Worm (Caenorhabditis elegans) whole organism, young adult: Measurements from ENCODE around the gene txdc-17.
A peak's percentile ranks its signal among the peaks of the same experiment; 100 is the strongest.

ENCODE experiments used
- B0035.1 ChIP-seq: sonication (generic microtip); optimal IDR thresholded peaks from 2 replicates; lab custom pipeline; 2016; ENCODE audit warnings: missing genetic modification characterization, mild to moderate bottlenecking, missing compliant biosample characterization, missing genotype, missing genetic modification reagents
- C06A6.2 ChIP-seq: fragments of 200-800 bp; sonication (Bioruptor generic); conservative IDR thresholded peaks from 2 replicates; pipeline ENCODE4 v1.3.6; 2022; ENCODE audit warnings: missing genetic modification characterization, missing compliant biosample characterization
- F10E7.11 ChIP-seq: sonication (generic microtip); optimal IDR thresholded peaks from 2 replicates; lab custom pipeline; 2017; ENCODE audit warnings: mild to moderate bottlenecking, missing genetic modification characterization, moderate library complexity, missing compliant biosample characterization
- F23B12.7 ChIP-seq: sonication (generic microtip); optimal IDR thresholded peaks from 2 replicates; lab custom pipeline; 2017; ENCODE audit warnings: missing genetic modification characterization, mild to moderate bottlenecking, missing compliant biosample characterization, antibody characterized with exemption, moderate library complexity; ENCODE audit not compliant: insufficient read depth
- F49E8.2 ChIP-seq: sonication (generic microtip); optimal IDR thresholded peaks from 3 replicates; lab custom pipeline; 2017; ENCODE audit warnings: missing genetic modification characterization, mild to moderate bottlenecking, missing compliant biosample characterization, antibody characterized with exemption, moderate library complexity; ENCODE audit not compliant: insufficient read depth
- F52B5.7 ChIP-seq: sonication (generic microtip); optimal IDR thresholded peaks from 2 replicates; lab custom pipeline; 2016; ENCODE audit warnings: mild to moderate bottlenecking, missing genetic modification characterization, missing compliant biosample characterization
- F57A8.1 ChIP-seq: fragments of 200-800 bp; sonication (Bioruptor generic); optimal IDR thresholded peaks from 2 replicates; lab custom pipeline; 2018; ENCODE audit warnings: mild to moderate bottlenecking, missing genetic modification characterization, moderate library complexity, missing compliant biosample characterization
- F57C9.4 ChIP-seq: sonication (generic microtip); optimal IDR thresholded peaks from 2 replicates; lab custom pipeline; 2017; ENCODE audit warnings: mild to moderate bottlenecking, missing genetic modification characterization, missing compliant biosample characterization
- Y67H2A.10 ChIP-seq: fragments of 200-800 bp; sonication (Bioruptor generic); conservative IDR thresholded peaks from 2 replicates; pipeline ENCODE4 v1.3.6; 2022; ENCODE audit warnings: missing genetic modification reagents, missing genetic modification characterization, missing compliant biosample characterization
- Y95B8A.8 ChIP-seq: fragments of 200-800 bp; sonication (Bioruptor generic); IDR thresholded peaks from 2 replicates; pipeline ENCODE4 v1.3.6; 2022; ENCODE audit warnings: missing genetic modification reagents, missing genetic modification characterization, missing compliant biosample characterization
- ZK185.1 ChIP-seq: sonication (generic microtip); optimal IDR thresholded peaks from 2 replicates; lab custom pipeline; 2016; ENCODE audit warnings: mild to moderate bottlenecking, missing genetic modification characterization, missing compliant biosample characterization; ENCODE audit not compliant: poor library complexity, severe bottlenecking
- aptf-2 ChIP-seq: fragments of 200-800 bp; sonication (Bioruptor generic); conservative IDR thresholded peaks from 2 replicates; pipeline ENCODE4 v1.3.6; 2022; ENCODE audit warnings: missing genetic modification reagents, missing genetic modification characterization, missing compliant biosample characterization
- attf-5 ChIP-seq: fragments of 200-800 bp; sonication (Bioruptor generic); optimal IDR thresholded peaks from 2 replicates; lab custom pipeline; 2018; ENCODE audit warnings: mild to moderate bottlenecking, missing genetic modification characterization, missing compliant biosample characterization
- bed-1 ChIP-seq: fragments of 200-800 bp; sonication (Bioruptor generic); IDR thresholded peaks from 2 replicates; pipeline ENCODE4 v1.3.6; 2022; ENCODE audit warnings: missing genetic modification reagents, missing genetic modification characterization, missing compliant biosample characterization
- ccch-3 ChIP-seq: fragments of 200-800 bp; sonication (Bioruptor generic); optimal IDR thresholded peaks from 2 replicates; lab custom pipeline; 2018; ENCODE audit warnings: mild to moderate bottlenecking, missing genetic modification characterization, missing compliant biosample characterization
- ceh-40 ChIP-seq: fragments of 200-800 bp; sonication (Bioruptor generic); IDR thresholded peaks from 2 replicates; pipeline ENCODE4 v1.3.6; 2022; ENCODE audit warnings: missing genetic modification characterization, missing compliant biosample characterization
- ceh-58 ChIP-seq: fragments of 200-800 bp; sonication (Bioruptor generic); IDR thresholded peaks from 2 replicates; pipeline ENCODE4 v1.3.6; 2022; ENCODE audit warnings: missing genetic modification characterization, missing compliant biosample characterization
- ceh-91 ChIP-seq: fragments of 200-800 bp; sonication (Bioruptor generic); IDR thresholded peaks from 2 replicates; pipeline ENCODE4 v1.3.6; 2022; ENCODE audit warnings: missing genetic modification reagents, missing genetic modification characterization, missing compliant biosample characterization
- efl-1 ChIP-seq: fragments of 150-350 bp; optimal IDR thresholded peaks from 2 replicates; lab custom pipeline; 2014; ENCODE audit warnings: missing biosample characterization, missing genetic modification reagents, missing genetic modification characterization
- ekl-4 ChIP-seq: fragments of 200-800 bp; sonication (Bioruptor generic); IDR thresholded peaks from 2 replicates; pipeline ENCODE4 v1.3.6; 2022; ENCODE audit warnings: missing genetic modification reagents, missing genetic modification characterization, missing compliant biosample characterization
- fkh-3 ChIP-seq: sonication (generic microtip); optimal IDR thresholded peaks from 2 replicates; lab custom pipeline; 2016; ENCODE audit warnings: mild to moderate bottlenecking, missing genetic modification characterization, missing compliant biosample characterization
- him-1 ChIP-seq: sonication (generic microtip); optimal IDR thresholded peaks from 2 replicates; lab custom pipeline; 2016; ENCODE audit warnings: missing genotype, missing genetic modification reagents, missing genetic modification characterization, missing compliant biosample characterization
- hlh-12 ChIP-seq: sonication (generic microtip); optimal IDR thresholded peaks from 2 replicates; lab custom pipeline; 2016; ENCODE audit warnings: missing genetic modification characterization, missing compliant biosample characterization
- hmg-20 ChIP-seq: fragments of 200-800 bp; sonication (Bioruptor generic); IDR thresholded peaks from 2 replicates; pipeline ENCODE4 v1.3.6; 2022; ENCODE audit warnings: missing genetic modification reagents, missing genetic modification characterization, missing compliant biosample characterization
- let-607 ChIP-seq, 2 experiments: fragments of 200-800 bp in 1 of 2; sonication (Bioruptor generic) in 1 of 2; sonication (generic microtip) in 1 of 2; optimal IDR thresholded peaks; 2 replicates each; lab custom pipeline; 2016 to 2018; ENCODE audit warnings: mild to moderate bottlenecking in 2 of 2, missing compliant biosample characterization in 2 of 2, missing genetic modification characterization in 2 of 2, moderate library complexity in 2 of 2, missing genotype in 1 of 2
- lir-1 ChIP-seq: fragments of 200-800 bp; sonication (Bioruptor generic); conservative IDR thresholded peaks from 2 replicates; pipeline ENCODE4 v1.3.6; 2022; ENCODE audit warnings: missing genetic modification reagents, missing genetic modification characterization, missing compliant biosample characterization
- madf-3 ChIP-seq: fragments of 200-800 bp; sonication (Bioruptor generic); IDR thresholded peaks from 2 replicates; pipeline ENCODE4 v1.3.6; 2022; ENCODE audit warnings: missing genetic modification reagents, missing genetic modification characterization, missing compliant biosample characterization
- madf-6 ChIP-seq: fragments of 200-800 bp; sonication (Bioruptor generic); IDR thresholded peaks from 2 replicates; pipeline ENCODE4 v1.3.6; 2022; ENCODE audit warnings: missing genetic modification reagents, missing genetic modification characterization, missing compliant biosample characterization
- madf-8 ChIP-seq: fragments of 200-800 bp; sonication (Bioruptor generic); conservative IDR thresholded peaks from 2 replicates; pipeline ENCODE4 v1.3.6; 2022; ENCODE audit warnings: missing genetic modification reagents, missing genetic modification characterization, missing compliant biosample characterization
- mel-28 ChIP-seq: sonication (generic microtip); optimal IDR thresholded peaks from 2 replicates; lab custom pipeline; 2016; ENCODE audit warnings: borderline replicate concordance, mild to moderate bottlenecking, missing genetic modification characterization, missing compliant biosample characterization
- nhr-90 ChIP-seq: sonication (generic microtip); optimal IDR thresholded peaks from 2 replicates; lab custom pipeline; 2016; ENCODE audit warnings: missing genotype, mild to moderate bottlenecking, missing genetic modification characterization, missing compliant biosample characterization
- snpc-1.1 ChIP-seq: sonication (generic microtip); optimal IDR thresholded peaks from 2 replicates; lab custom pipeline; 2017; ENCODE audit warnings: missing genetic modification characterization, mild to moderate bottlenecking, missing compliant biosample characterization, antibody characterized with exemption, moderate library complexity, missing genotype, missing genetic modification reagents; ENCODE audit not compliant: insufficient read depth
- snpc-1.3 ChIP-seq: sonication (generic microtip); optimal IDR thresholded peaks from 2 replicates; lab custom pipeline; 2017; ENCODE audit warnings: missing genetic modification characterization, mild to moderate bottlenecking, missing compliant biosample characterization, antibody characterized with exemption, moderate library complexity, missing genotype, missing genetic modification reagents; ENCODE audit not compliant: insufficient read depth
- snpc-3.4 ChIP-seq: sonication (generic microtip); optimal IDR thresholded peaks from 2 replicates; lab custom pipeline; 2017; ENCODE audit warnings: missing genetic modification characterization, mild to moderate bottlenecking, missing compliant biosample characterization, antibody characterized with exemption, moderate library complexity, missing genotype, missing genetic modification reagents
- sptf-2 ChIP-seq: fragments of 200-800 bp; sonication (Bioruptor generic); optimal IDR thresholded peaks from 2 replicates; lab custom pipeline; 2018; ENCODE audit warnings: mild to moderate bottlenecking, missing genetic modification characterization, missing compliant biosample characterization
- tbx-9 ChIP-seq: sonication (generic microtip); optimal IDR thresholded peaks from 2 replicates; lab custom pipeline; 2016; ENCODE audit warnings: borderline replicate concordance, missing genetic modification characterization, inconsistent platforms, missing compliant biosample characterization
- tlf-1 ChIP-seq: fragments of 200-800 bp; sonication (Bioruptor generic); optimal IDR thresholded peaks from 2 replicates; lab custom pipeline; 2018; ENCODE audit warnings: mild to moderate bottlenecking, missing genetic modification characterization, missing compliant biosample characterization
- unc-62 ChIP-seq: fragments of 150-350 bp; optimal IDR thresholded peaks from 2 replicates; lab custom pipeline; 2014; ENCODE audit warnings: missing biosample characterization, missing genetic modification reagents, missing genetic modification characterization
- zim-3 ChIP-seq: sonication (generic microtip); optimal IDR thresholded peaks from 2 replicates; lab custom pipeline; 2017; ENCODE audit warnings: mild to moderate bottlenecking, missing genetic modification characterization, moderate library complexity, missing compliant biosample characterization
- ztf-22 ChIP-seq: fragments of 200-800 bp; sonication (Bioruptor generic); optimal IDR thresholded peaks from 2 replicates; lab custom pipeline; 2018; ENCODE audit warnings: mild to moderate bottlenecking, missing genetic modification characterization, moderate library complexity, missing compliant biosample characterization

txdc-17 gene

ce11 chrIII:2858334-2858733 lies 23.9 kb downstream of the txdc-17 start (continued):
- TF ChIP-seq snpc-1.3 = peak; percentile 16
- TF ChIP-seq efl-1 = peak; percentile 94
- no peak for TF ChIP-seq madf-3
- no peak for TF ChIP-seq F10E7.11
- no peak for TF ChIP-seq ZK185.1 (tag; lab: Kevin White, UChicago)
- TF ChIP-seq tbx-9 = no peak
- peak; percentile 95 for TF ChIP-seq madf-6
- TF ChIP-seq B0035.1 = no peak
- TF ChIP-seq ceh-58 (GFP tag; lab: Robert Waterston, UW) = no peak
- peak; percentile 36 for TF ChIP-seq snpc-3.4
- no peak for TF ChIP-seq bed-1 (GFP tag; lab: Robert Waterston, UW)
- no peak for TF ChIP-seq hlh-12 (tag; lab: Kevin White, UChicago)
- TF ChIP-seq F52B5.7 (tag; lab: Kevin White, UChicago) = no peak
- TF ChIP-seq let-607 (tag; optimal IDR thresholded peaks at IDR 0.05; lab: Kevin White, UChicago) = no peak
- no peak for TF ChIP-seq F49E8.2 (tag; lab: Kevin White, UChicago)
- no peak for TF ChIP-seq ccch-3 (GFP tag; lab: Kevin White, UChicago)
- TF ChIP-seq Y95B8A.8 = no peak
- no peak for TF ChIP-seq sptf-2 (GFP tag; lab: Kevin White, UChicago)
- peak; percentile 89 for TF ChIP-seq madf-8 (GFP tag; lab: Robert Waterston, UW)
- no peak for TF ChIP-seq attf-5 (GFP tag; lab: Kevin White, UChicago)
- no peak for TF ChIP-seq zim-3 (tag; lab: Kevin White, UChicago)
- TF ChIP-seq fkh-3 (tag; lab: Kevin White, UChicago) = no peak
- TF ChIP-seq C06A6.2 = no peak
- TF ChIP-seq hmg-20 (GFP tag; lab: Robert Waterston, UW) = no peak
- TF ChIP-seq tlf-1 (GFP tag; lab: Kevin White, UChicago) = peak; percentile 23
- no peak for TF ChIP-seq snpc-1.1 (tag; lab: Kevin White, UChicago)
- no peak for TF ChIP-seq Y67H2A.10
- peak; percentile 83 for TF ChIP-seq ceh-91 (GFP tag; lab: Robert Waterston, UW)
- no peak for TF ChIP-seq F57A8.1 (GFP tag; lab: Kevin White, UChicago)
- TF ChIP-seq F57C9.4 (tag; lab: Kevin White, UChicago) = no peak
- peak; percentile 61 for TF ChIP-seq him-1 (tag; lab: Kevin White, UChicago)
- TF ChIP-seq unc-62 (GFP tag; lab: Kevin White, UChicago) = no peak
- no peak for TF ChIP-seq ceh-40 (GFP tag; lab: Robert Waterston, UW)
- TF ChIP-seq lir-1 = 0 out of 2 replicates have a peak, but pooled peaks have one; percentile 21
- no peak for TF ChIP-seq mel-28 (tag; lab: Kevin White, UChicago)
- TF ChIP-seq nhr-90 (tag; lab: Kevin White, UChicago) = no peak
- no peak for TF ChIP-seq aptf-2 (GFP tag; lab: Robert Waterston, UW)
- TF ChIP-seq F23B12.7 (tag; lab: Kevin White, UChicago) = no peak

ce11 chrIII:2864669-2865068 lies 30.2 kb downstream of the txdc-17 start:
- no peak for TF ChIP-seq bed-1 (GFP tag; lab: Robert Waterston, UW)
- no peak for TF ChIP-seq ekl-4 (GFP tag; lab: Robert Waterston, UW)
- TF ChIP-seq ztf-22 (GFP tag; lab: Kevin White, UChicago) = no peak
